Worm (Caenorhabditis elegans) whole organism, L1 larva: Measurements from ENCODE around the gene Y17D7C.2.
A peak's percentile ranks its signal among the peaks of the same experiment; 100 is the strongest.

ENCODE experiments used
- F16B12.6 ChIP-seq: fragments of 150-350 bp; optimal IDR thresholded peaks from 2 replicates; lab custom pipeline; 2014; ENCODE audit warnings: missing biosample characterization, missing genetic modification characterization
- Y116A8C.19 ChIP-seq: sonication (generic microtip); optimal IDR thresholded peaks from 2 replicates; lab custom pipeline; 2016; ENCODE audit warnings: missing compliant biosample characterization, missing genetic modification characterization, borderline replicate concordance
- aly-2 ChIP-seq: fragments of 150-350 bp; optimal IDR thresholded peaks from 2 replicates; lab custom pipeline; 2014; ENCODE audit warnings: missing biosample characterization, missing genetic modification characterization
- ama-1 ChIP-seq: fragments of 150-350 bp; optimal IDR thresholded peaks from 2 replicates; lab custom pipeline; 2014
- ceh-63 ChIP-seq: fragments of 200-800 bp; sonication (Bioruptor generic); optimal IDR thresholded peaks from 2 replicates; lab custom pipeline; 2018; ENCODE audit warnings: mild to moderate bottlenecking, missing genetic modification characterization, missing compliant biosample characterization
- ceh-8 ChIP-seq: fragments of 200-800 bp; sonication (Bioruptor generic); optimal IDR thresholded peaks from 2 replicates; lab custom pipeline; 2018; ENCODE audit warnings: mild to moderate bottlenecking, missing genetic modification characterization, moderate library complexity, missing compliant biosample characterization
- ceh-82 ChIP-seq, 3 experiments: fragments of 150-350 bp in 1 of 3; sonication (generic microtip) in 2 of 3; optimal IDR thresholded peaks; 2 replicates each; lab custom pipeline; 2014 to 2017; ENCODE audit warnings: missing biosample characterization in 3 of 3, missing genetic modification characterization in 3 of 3
- dsc-1 ChIP-seq: sonication (generic microtip); optimal IDR thresholded peaks from 2 replicates; lab custom pipeline; 2016; ENCODE audit warnings: mild to moderate bottlenecking, missing genetic modification characterization, missing compliant biosample characterization
- efl-1 ChIP-seq, 4 experiments: fragments of 150-350 bp; optimal IDR thresholded peaks in 3 of 4; peaks in 1 of 4; 1 replicate in 1 of 4; 2 replicates in 3 of 4; lab custom pipeline; 2014; ENCODE audit warnings: missing biosample characterization in 2 of 4, missing genetic modification characterization in 2 of 4, missing genetic modification reagents in 2 of 4
- elt-2 ChIP-seq: sonication (generic microtip); optimal IDR thresholded peaks from 2 replicates; lab custom pipeline; 2016; ENCODE audit warnings: missing genetic modification characterization, mild to moderate bottlenecking, inconsistent platforms, missing compliant biosample characterization, missing genetic modification reagents
- elt-3 ChIP-seq, 6 experiments: fragments of 150-350 bp in 1 of 6; sonication (generic microtip); optimal IDR thresholded peaks; 2 replicates each; lab custom pipeline; 2017 to 2018; ENCODE audit warnings: missing biosample characterization in 6 of 6, missing genetic modification characterization in 6 of 6, inconsistent platforms in 1 of 6
- ets-5 ChIP-seq: fragments of 200-800 bp; sonication (Bioruptor generic); IDR thresholded peaks from 2 replicates; pipeline ENCODE4 v1.3.6; 2022; ENCODE audit warnings: missing genetic modification characterization, missing compliant biosample characterization
- fkh-10 ChIP-seq: sonication (generic microtip); optimal IDR thresholded peaks from 2 replicates; lab custom pipeline; 2017; ENCODE audit warnings: missing biosample characterization, missing genetic modification reagents, missing genetic modification characterization
- fos-1 ChIP-seq: fragments of 150-350 bp; optimal IDR thresholded peaks from 2 replicates; lab custom pipeline; 2014; ENCODE audit warnings: missing biosample characterization, missing genetic modification characterization
- grh-1 ChIP-seq: fragments of 200-800 bp; sonication (Bioruptor generic); IDR thresholded peaks from 2 replicates; pipeline ENCODE4 v1.3.6; 2022; ENCODE audit warnings: missing genetic modification reagents, missing genetic modification characterization, missing compliant biosample characterization
- isw-1 ChIP-seq: fragments of 200-800 bp; sonication (Bioruptor generic); IDR thresholded peaks from 2 replicates; pipeline ENCODE4 v1.3.6; 2022; ENCODE audit warnings: missing genetic modification characterization, missing compliant biosample characterization
- jun-1 ChIP-seq: fragments of 150-350 bp; optimal IDR thresholded peaks from 2 replicates; lab custom pipeline; 2014; ENCODE audit warnings: missing biosample characterization, missing genetic modification reagents, missing genetic modification characterization
- lin-13 ChIP-seq: fragments of 150-350 bp; optimal IDR thresholded peaks from 2 replicates; lab custom pipeline; 2014; ENCODE audit warnings: missing biosample characterization, missing genetic modification reagents, missing genetic modification characterization
- lin-35 ChIP-seq, 2 experiments: fragments of 150-350 bp; optimal IDR thresholded peaks; 2 replicates each; lab custom pipeline; 2014; ENCODE audit warnings: missing biosample characterization in 2 of 2, missing genetic modification characterization in 2 of 2, missing genetic modification reagents in 2 of 2
- lin-39 ChIP-seq: fragments of 150-350 bp; optimal IDR thresholded peaks from 2 replicates; lab custom pipeline; 2014; ENCODE audit warnings: missing biosample characterization, missing genetic modification reagents, missing genetic modification characterization
- lsy-2 ChIP-seq, 2 experiments: fragments of 150-350 bp; optimal IDR thresholded peaks; 2 replicates each; lab custom pipeline; 2014; ENCODE audit warnings: missing biosample characterization in 2 of 2, missing genetic modification characterization in 2 of 2
- mep-1 ChIP-seq: fragments of 150-350 bp; optimal IDR thresholded peaks from 2 replicates; lab custom pipeline; 2014; ENCODE audit warnings: missing biosample characterization, missing genetic modification characterization
- nhr-11 ChIP-seq: fragments of 150-350 bp; optimal IDR thresholded peaks from 2 replicates; lab custom pipeline; 2014; ENCODE audit warnings: missing biosample characterization, missing genetic modification characterization
- nhr-12 ChIP-seq: sonication (generic microtip); optimal IDR thresholded peaks from 2 replicates; lab custom pipeline; 2017; ENCODE audit warnings: missing biosample characterization, missing genetic modification characterization
- nhr-19 ChIP-seq: fragments of 200-800 bp; sonication (Bioruptor generic); conservative IDR thresholded peaks from 2 replicates; pipeline ENCODE4 v1.3.6; 2022; ENCODE audit warnings: missing genetic modification characterization, missing compliant biosample characterization
- nhr-71 ChIP-seq: sonication (generic microtip); optimal IDR thresholded peaks from 2 replicates; lab custom pipeline; 2016; ENCODE audit warnings: mild to moderate bottlenecking, missing genetic modification characterization, moderate library complexity, missing compliant biosample characterization
- nhr-76 ChIP-seq: sonication (generic microtip); optimal IDR thresholded peaks from 2 replicates; lab custom pipeline; 2017; ENCODE audit warnings: missing biosample characterization, missing genetic modification characterization
- nhr-77 ChIP-seq: fragments of 150-350 bp; optimal IDR thresholded peaks from 2 replicates; lab custom pipeline; 2014; ENCODE audit warnings: missing biosample characterization, missing genetic modification characterization
- nhr-84 ChIP-seq: sonication (generic microtip); optimal IDR thresholded peaks from 2 replicates; lab custom pipeline; 2017; ENCODE audit warnings: missing biosample characterization, missing genetic modification characterization
- nhr-90 ChIP-seq: sonication (generic microtip); optimal IDR thresholded peaks from 2 replicates; lab custom pipeline; 2016; ENCODE audit warnings: mild to moderate bottlenecking, missing genetic modification characterization, missing compliant biosample characterization; ENCODE audit not compliant: poor library complexity
- pqm-1 ChIP-seq: sonication (generic microtip); optimal IDR thresholded peaks from 3 replicates; lab custom pipeline; 2017; ENCODE audit warnings: missing biosample characterization, missing genetic modification characterization
- rnt-1 ChIP-seq: sonication (generic microtip); optimal IDR thresholded peaks from 2 replicates; lab custom pipeline; 2016; ENCODE audit warnings: mild to moderate bottlenecking, missing genetic modification characterization, moderate library complexity, missing compliant biosample characterization
- sox-4 ChIP-seq: sonication (generic microtip); optimal IDR thresholded peaks from 2 replicates; lab custom pipeline; 2016; ENCODE audit warnings: missing genetic modification characterization, missing compliant biosample characterization
- sptf-1 ChIP-seq: fragments of 150-350 bp; optimal IDR thresholded peaks from 2 replicates; lab custom pipeline; 2014; ENCODE audit warnings: missing biosample characterization, missing genetic modification characterization
- sup-37 ChIP-seq: fragments of 200-800 bp; sonication (Bioruptor generic); optimal IDR thresholded peaks from 2 replicates; lab custom pipeline; 2018; ENCODE audit warnings: mild to moderate bottlenecking, missing genetic modification characterization, missing compliant biosample characterization
- tlp-1 ChIP-seq: fragments of 150-350 bp; optimal IDR thresholded peaks from 2 replicates; lab custom pipeline; 2014; ENCODE audit warnings: missing biosample characterization, missing genetic modification characterization
- vab-15 ChIP-seq: sonication (generic microtip); optimal IDR thresholded peaks from 2 replicates; lab custom pipeline; 2017; ENCODE audit warnings: missing genotype, mild to moderate bottlenecking, missing genetic modification characterization, missing compliant biosample characterization
- zag-1 ChIP-seq: fragments of 150-350 bp; optimal IDR thresholded peaks from 2 replicates; lab custom pipeline; 2014; ENCODE audit warnings: missing biosample characterization, missing genetic modification characterization
- zip-4 ChIP-seq: fragments of 200-800 bp; sonication (Bioruptor generic); optimal IDR thresholded peaks from 2 replicates; lab custom pipeline; 2018; ENCODE audit warnings: mild to moderate bottlenecking, missing genetic modification characterization, moderate library complexity, missing compliant biosample characterization

Y17D7C.2 gene

DNA sequence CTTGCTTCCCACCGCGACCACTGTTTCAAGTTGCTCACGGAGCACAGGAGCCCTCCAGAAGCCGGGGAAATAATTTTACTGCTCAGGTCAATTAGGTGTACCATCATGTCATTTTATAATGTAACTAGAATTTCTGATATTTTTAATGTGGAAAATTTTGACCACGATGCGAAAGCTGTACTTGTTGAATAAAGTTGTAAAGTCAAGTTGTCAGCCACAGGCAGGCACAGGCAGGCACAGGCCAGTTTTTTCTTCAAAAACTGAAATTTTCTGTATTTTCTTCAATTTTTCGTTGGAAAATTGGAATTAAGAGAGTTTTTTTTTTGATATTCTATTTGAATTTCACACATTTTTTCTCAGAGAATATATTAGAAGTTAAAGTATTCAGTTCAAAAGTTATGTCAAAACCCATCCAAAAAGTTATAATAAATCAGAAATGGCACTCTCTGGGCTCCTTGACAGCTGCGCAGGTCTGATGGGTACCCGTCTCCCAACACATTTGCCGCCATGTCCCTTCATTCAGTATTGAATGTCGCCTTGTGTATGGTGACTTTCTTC is 13.6 kb downstream of the Y17D7C.2 start, which contains the start of gene Y17D7C.1:
Y17D7C.1 (plus strand) TSS at position 508 of the 558 bp plus-strand sequence.
- TF ChIP-seq fkh-10 (GFP tag; lab: Kevin White, UChicago) (no peak), efl-1 (optimal IDR thresholded peaks at IDR 0.05; lab: Kevin White, UChicago) (no peak), efl-1 (GFP tag; optimal IDR thresholded peaks at IDR 0.05 in 1 of 2; lab: Kevin White, UChicago) (peak in 1 of 2 experiments; percentile 86)

DNA sequence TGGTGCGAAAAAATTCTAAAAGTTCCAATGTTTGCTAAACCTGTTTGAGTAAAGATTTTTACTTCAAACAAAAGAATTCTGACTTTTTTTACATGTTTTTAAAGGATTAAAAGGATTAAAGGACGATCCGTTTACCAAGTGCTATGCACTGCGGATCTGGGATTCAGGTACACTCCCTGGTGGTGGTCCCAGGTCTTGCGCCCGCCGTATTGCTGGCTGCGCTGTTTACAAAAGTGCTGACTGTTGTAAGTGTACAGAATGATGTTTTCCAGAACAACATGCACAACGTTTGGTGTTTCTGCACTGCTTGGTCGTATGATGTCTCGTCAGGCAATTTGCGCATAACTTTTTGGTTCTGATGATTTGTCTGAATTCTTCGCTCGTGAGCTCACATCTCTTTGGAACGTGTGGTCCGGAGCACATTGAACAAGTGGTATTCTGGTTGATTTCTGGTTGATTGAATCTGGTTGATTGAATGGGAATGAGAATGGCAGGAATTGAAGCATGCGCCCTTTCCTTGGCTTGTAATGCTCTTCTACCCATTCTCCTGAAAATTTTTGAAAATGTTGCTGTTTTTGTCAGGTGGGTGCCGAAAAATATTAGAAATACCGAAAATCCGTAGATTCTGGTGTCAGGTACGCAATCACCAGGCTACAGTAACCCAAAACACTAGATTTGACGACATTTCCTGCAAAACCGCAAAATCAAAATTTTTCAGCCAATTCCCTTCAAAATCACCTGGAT is 14.3 kb downstream of the Y17D7C.2 start:
- TF ChIP-seq ets-5 (0 out of 2 replicates have a peak, but pooled peaks have one; percentile 44), Y116A8C.19 (tag; lab: Kevin White, UChicago) (no peak), nhr-19 (0 out of 2 replicates have a peak, but pooled peaks have one; percentile 2), nhr-90 (tag; lab: Kevin White, UChicago) (no peak), sup-37 (GFP tag; lab: Kevin White, UChicago) (no peak), efl-1 (optimal IDR thresholded peaks at IDR 0.05; lab: Kevin White, UChicago) (no peak), efl-1 (GFP tag; optimal IDR thresholded peaks at IDR 0.05 in 1 of 2; lab: Kevin White, UChicago) (no peak), ceh-82 (tag; optimal IDR thresholded peaks at IDR 0.05; lab: Kevin White, UChicago) (no peak), ama-1 (lab: Kevin White, UChicago) (no peak)

DNA sequence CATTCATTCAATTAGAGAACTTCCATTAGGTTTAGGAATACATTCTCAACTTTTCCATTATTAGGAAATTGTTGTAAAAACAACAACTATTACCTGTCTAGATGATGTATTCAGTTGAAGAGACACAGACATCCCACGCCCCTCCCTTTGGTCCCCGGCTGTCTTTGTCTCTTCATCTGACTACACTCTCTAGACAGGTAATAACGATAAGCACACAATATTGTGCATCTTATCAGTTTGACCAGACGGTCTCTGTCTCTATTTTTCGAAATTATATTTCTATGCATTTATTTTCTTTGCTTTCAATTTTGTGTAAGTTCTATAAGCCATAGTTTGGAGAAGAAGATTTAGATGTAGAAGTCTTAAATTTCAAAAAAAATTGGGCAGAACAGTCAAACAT is 18.5 kb downstream of the Y17D7C.2 start, which contains the start of gene Y69H2.9:
Y69H2.9 (plus strand) TSS at position 233 of the 400 bp plus-strand sequence.
- TF ChIP-seq pqm-1 (tag; lab: Kevin White, UChicago) (peak; percentile 4), lin-35 (GFP tag; optimal IDR thresholded peaks at IDR 0.05; lab: Kevin White, UChicago) (peak in 1 of 2 experiments; percentile 6), tlp-1 (tag; lab: Kevin White, UChicago) (no peak), elt-2 (tag; lab: Kevin White, UChicago) (peak; percentile 81)

DNA sequence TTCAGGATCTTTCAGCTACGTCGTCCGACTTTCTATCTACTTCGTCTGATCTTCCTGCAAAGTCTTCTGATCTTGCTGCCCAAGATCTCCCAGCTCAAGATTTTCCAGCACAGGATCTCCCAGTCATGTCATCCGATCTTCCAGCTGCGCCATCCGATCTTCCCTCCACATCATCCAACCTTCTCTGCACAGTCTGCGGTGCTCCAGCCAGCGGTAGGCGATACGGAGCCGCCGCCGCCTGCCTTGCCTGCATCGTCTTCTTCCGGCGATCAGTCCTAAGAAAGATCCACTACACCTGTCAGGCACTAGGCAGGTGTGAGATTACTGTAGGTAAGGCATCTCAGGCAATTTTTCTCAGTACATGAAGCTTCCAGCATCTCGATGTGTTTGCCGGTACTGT is 20.5 kb downstream of the Y17D7C.2 start, which contains the start of gene nhr-241:
nhr-241 (plus strand) TSS at position 126 of the 400 bp plus-strand sequence.
- TF ChIP-seq fos-1 (no peak), nhr-12 (tag; lab: Kevin White, UChicago) (no peak), nhr-11 (tag; lab: Kevin White, UChicago) (no peak), mep-1 (no peak), nhr-84 (no peak)

DNA sequence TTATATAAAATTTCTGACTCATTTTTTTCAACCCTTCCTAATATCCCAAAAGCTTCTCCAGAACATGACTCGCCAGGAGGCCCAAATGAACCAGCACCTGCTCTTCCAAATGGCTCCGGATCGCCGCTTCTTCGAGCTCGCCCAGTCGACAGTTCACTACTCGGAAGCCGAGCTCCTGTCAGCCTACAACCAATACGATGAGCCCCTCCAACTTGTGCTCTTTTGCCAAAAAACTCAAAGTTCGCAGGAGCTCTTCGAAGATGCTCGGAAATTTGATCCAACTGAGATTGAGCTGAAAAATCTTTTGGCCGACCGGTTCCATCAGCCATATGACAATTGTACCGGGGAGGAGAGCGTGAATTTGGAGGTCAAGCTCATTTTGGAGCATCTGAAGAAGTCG is 24.3 kb downstream of the Y17D7C.2 start:
- TF ChIP-seq F16B12.6 (tag; lab: Kevin White, UChicago) (no peak), lin-39 (tag; lab: Kevin White, UChicago) (no peak), sptf-1 (no peak), Y116A8C.19 (tag; lab: Kevin White, UChicago) (no peak), ceh-8 (GFP tag; lab: Kevin White, UChicago) (no peak), zip-4 (no peak), isw-1 (no peak)

DNA sequence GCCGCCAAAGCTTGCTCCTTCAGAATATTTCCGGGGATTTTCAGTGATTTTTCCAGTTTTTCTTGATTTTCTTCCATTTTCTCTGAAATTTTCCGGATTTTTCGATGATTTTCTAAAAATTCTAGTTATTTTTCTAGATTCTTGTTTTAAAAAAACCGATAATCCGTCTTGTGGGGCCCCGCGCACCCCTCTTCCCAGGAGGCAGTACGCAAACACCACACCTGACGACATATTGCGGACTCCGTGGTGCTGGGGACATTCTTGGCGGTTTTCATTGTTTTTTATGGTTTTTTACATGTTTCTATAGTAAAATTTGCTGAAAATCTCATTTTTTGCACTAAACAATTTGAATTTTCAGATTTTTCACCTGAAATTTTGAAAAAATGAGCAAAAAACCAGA is 30.1 kb downstream of the Y17D7C.2 start, which contains the start of the genes ubc-19 and Y69H2.7:
ubc-19 (minus strand) TSS at position 82 of the 400 bp plus-strand sequence.
Y69H2.7 (plus strand) TSS at position 309 of the 400 bp plus-strand sequence.
- TF ChIP-seq nhr-76 (tag; lab: Kevin White, UChicago) (no peak), elt-2 (tag; lab: Kevin White, UChicago) (no peak), ceh-63 (GFP tag; lab: Kevin White, UChicago) (no peak), lin-13 (GFP tag; lab: Kevin White, UChicago) (no peak), nhr-71 (tag; lab: Kevin White, UChicago) (no peak), nhr-11 (tag; lab: Kevin White, UChicago) (no peak), vab-15 (tag; lab: Kevin White, UChicago) (no peak), aly-2 (tag; lab: Kevin White, UChicago) (no peak), nhr-84 (no peak), mep-1 (peak; percentile 66), sox-4 (tag; lab: Kevin White, UChicago) (no peak), zag-1 (tag; lab: Kevin White, UChicago) (no peak), F16B12.6 (tag; lab: Kevin White, UChicago) (peak; percentile 92), ceh-82 (tag; optimal IDR thresholded peaks at IDR 0.05; lab: Kevin White, UChicago) (peak in 2 of 3 experiments; percentile 33 to 41), nhr-77 (tag; lab: Kevin White, UChicago) (no peak), jun-1 (no peak), zip-4 (no peak), grh-1 (no peak), dsc-1 (tag; lab: Kevin White, UChicago) (peak; percentile 2), sup-37 (GFP tag; lab: Kevin White, UChicago) (no peak), rnt-1 (no peak), lsy-2 (tag; optimal IDR thresholded peaks at IDR 0.05; lab: Kevin White, UChicago) (peak; percentile 57 to 59), elt-3 (tag; optimal IDR thresholded peaks at IDR 0.05; lab: Kevin White, UChicago) (no peak)
